Fruit fly (Drosophila melanogaster) whole organism, wandering third instar larva: ENCODE measurements around the gene TwdlT.

Source experiments
- Myc ChIP-seq: fragments of >200 bp; optimal IDR thresholded peaks from 2 replicates; lab custom pipeline; 2017
- jim ChIP-seq: fragments of 175-275, 200-325 bp; sonication (Bioruptor generic); optimal IDR thresholded peaks from 2 replicates; lab custom pipeline; 2016; ENCODE audit warnings: missing biosample characterization, mild to moderate bottlenecking, missing genetic modification characterization
- usp ChIP-seq: fragments of >200 bp; optimal IDR thresholded peaks from 2 replicates; lab custom pipeline; 2017; ENCODE audit warnings: missing biosample characterization, missing genetic modification characterization

DNA sequence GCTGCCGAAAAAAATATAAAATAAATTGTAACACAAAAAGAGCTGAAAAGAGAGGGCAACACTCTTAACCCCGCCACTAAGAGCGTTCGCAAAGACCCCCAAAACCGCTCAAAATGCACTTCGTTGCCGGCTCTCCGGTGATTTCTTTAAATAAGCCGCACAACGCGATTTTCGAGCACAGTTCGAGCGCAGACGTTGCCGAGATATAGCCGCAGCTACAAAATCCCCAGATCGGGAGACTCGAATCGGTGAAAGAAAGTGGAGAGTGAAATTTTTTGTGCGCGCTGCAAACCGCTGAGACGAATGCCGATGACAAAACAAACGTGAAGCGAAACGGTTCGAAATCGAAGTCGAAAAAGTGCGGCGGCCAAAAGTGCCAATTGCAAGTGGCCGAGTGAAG is 26.7 kb downstream of the TwdlT start, which contains the start of gene CG14257:
- TF ChIP-seq usp (GFP tag; lab: Kevin White, UChicago) (no peak), jim (GFP tag; lab: Kevin White, UChicago) (no peak), Myc (lab: Kevin White, UChicago) (no peak)
